Worm (Caenorhabditis elegans) whole organism, L1 larva: ENCODE data around the gene srbc-23.
A peak's percentile ranks its signal among the peaks of the same experiment; 100 is the strongest.

Source experiments
- blmp-1 ChIP-seq: fragments of 150-350 bp; optimal IDR thresholded peaks from 2 replicates; lab custom pipeline; 2014; ENCODE audit warnings: missing biosample characterization, missing genetic modification characterization
- ceh-63 ChIP-seq: fragments of 200-800 bp; sonication (Bioruptor generic); optimal IDR thresholded peaks from 2 replicates; lab custom pipeline; 2018; ENCODE audit warnings: mild to moderate bottlenecking, missing genetic modification characterization, missing compliant biosample characterization
- ceh-82 ChIP-seq, 3 experiments: fragments of 150-350 bp in 1 of 3; sonication (generic microtip) in 2 of 3; optimal IDR thresholded peaks; 2 replicates each; lab custom pipeline; 2014 to 2017; ENCODE audit warnings: missing biosample characterization in 3 of 3, missing genetic modification characterization in 3 of 3
- ces-1 ChIP-seq: fragments of 150-350 bp; optimal IDR thresholded peaks from 2 replicates; lab custom pipeline; 2014; ENCODE audit warnings: missing biosample characterization, missing genetic modification reagents, missing genetic modification characterization
- dpl-1 ChIP-seq, 3 experiments: fragments of 150-350 bp in 2 of 3; sonication (generic microtip) in 1 of 3; optimal IDR thresholded peaks; 2 replicates each; lab custom pipeline; 2014 to 2017; ENCODE audit warnings: missing biosample characterization in 3 of 3, missing genetic modification characterization in 3 of 3, missing genetic modification reagents in 3 of 3
- dsc-1 ChIP-seq: sonication (generic microtip); optimal IDR thresholded peaks from 2 replicates; lab custom pipeline; 2016; ENCODE audit warnings: mild to moderate bottlenecking, missing genetic modification characterization, missing compliant biosample characterization
- efl-1 ChIP-seq, 4 experiments: fragments of 150-350 bp; optimal IDR thresholded peaks in 3 of 4; peaks in 1 of 4; 1 replicate in 1 of 4; 2 replicates in 3 of 4; lab custom pipeline; 2014; ENCODE audit warnings: missing biosample characterization in 2 of 4, missing genetic modification characterization in 2 of 4, missing genetic modification reagents in 2 of 4
- efl-3 ChIP-seq: fragments of 200-800 bp; sonication (Bioruptor generic); optimal IDR thresholded peaks from 2 replicates; lab custom pipeline; 2018; ENCODE audit warnings: mild to moderate bottlenecking, missing genetic modification characterization, missing compliant biosample characterization
- egl-27 ChIP-seq, 2 experiments: fragments of 150-350 bp in 1 of 2; sonication (generic microtip); optimal IDR thresholded peaks; 3 replicates each; lab custom pipeline; 2017 to 2018; ENCODE audit warnings: missing biosample characterization in 2 of 2, missing genetic modification characterization in 2 of 2, missing genetic modification reagents in 2 of 2
- elt-2 ChIP-seq: sonication (generic microtip); optimal IDR thresholded peaks from 2 replicates; lab custom pipeline; 2016; ENCODE audit warnings: missing genetic modification characterization, mild to moderate bottlenecking, inconsistent platforms, missing compliant biosample characterization, missing genetic modification reagents
- elt-3 ChIP-seq, 6 experiments: fragments of 150-350 bp in 1 of 6; sonication (generic microtip); optimal IDR thresholded peaks; 2 replicates each; lab custom pipeline; 2017 to 2018; ENCODE audit warnings: missing biosample characterization in 6 of 6, missing genetic modification characterization in 6 of 6, inconsistent platforms in 1 of 6
- ets-5 ChIP-seq: fragments of 200-800 bp; sonication (Bioruptor generic); IDR thresholded peaks from 2 replicates; pipeline ENCODE4 v1.3.6; 2022; ENCODE audit warnings: missing genetic modification characterization, missing compliant biosample characterization
- fkh-4 ChIP-seq: sonication (generic microtip); optimal IDR thresholded peaks from 2 replicates; lab custom pipeline; 2016; ENCODE audit warnings: missing compliant biosample characterization, missing genetic modification characterization, borderline replicate concordance
- fkh-8 ChIP-seq: sonication (generic microtip); optimal IDR thresholded peaks from 2 replicates; lab custom pipeline; 2016; ENCODE audit warnings: mild to moderate bottlenecking, missing genetic modification characterization, missing compliant biosample characterization
- fos-1 ChIP-seq: fragments of 150-350 bp; optimal IDR thresholded peaks from 2 replicates; lab custom pipeline; 2014; ENCODE audit warnings: missing biosample characterization, missing genetic modification characterization
- hlh-17 ChIP-seq: fragments of 200-800 bp; sonication (Bioruptor generic); optimal IDR thresholded peaks from 2 replicates; lab custom pipeline; 2018; ENCODE audit warnings: missing genetic modification characterization, mild to moderate bottlenecking, missing compliant biosample characterization, moderate library complexity, borderline replicate concordance
- hlh-4 ChIP-seq: sonication (generic microtip); optimal IDR thresholded peaks from 2 replicates; lab custom pipeline; 2016; ENCODE audit warnings: mild to moderate bottlenecking, missing genetic modification characterization, missing compliant biosample characterization
- jun-1 ChIP-seq: fragments of 150-350 bp; optimal IDR thresholded peaks from 2 replicates; lab custom pipeline; 2014; ENCODE audit warnings: missing biosample characterization, missing genetic modification reagents, missing genetic modification characterization
- lin-13 ChIP-seq: fragments of 150-350 bp; optimal IDR thresholded peaks from 2 replicates; lab custom pipeline; 2014; ENCODE audit warnings: missing biosample characterization, missing genetic modification reagents, missing genetic modification characterization
- lin-14 ChIP-seq: fragments of 200-800 bp; sonication (Bioruptor generic); optimal IDR thresholded peaks from 2 replicates; lab custom pipeline; 2018; ENCODE audit warnings: mild to moderate bottlenecking, missing genetic modification characterization, moderate library complexity, missing compliant biosample characterization
- lin-15B ChIP-seq: fragments of 150-350 bp; sonication (generic microtip); optimal IDR thresholded peaks from 3 replicates; lab custom pipeline; 2014; ENCODE audit warnings: missing biosample characterization, missing genetic modification characterization
- lin-35 ChIP-seq, 2 experiments: fragments of 150-350 bp; optimal IDR thresholded peaks; 2 replicates each; lab custom pipeline; 2014; ENCODE audit warnings: missing biosample characterization in 2 of 2, missing genetic modification characterization in 2 of 2, missing genetic modification reagents in 2 of 2
- lsy-2 ChIP-seq, 2 experiments: fragments of 150-350 bp; optimal IDR thresholded peaks; 2 replicates each; lab custom pipeline; 2014; ENCODE audit warnings: missing biosample characterization in 2 of 2, missing genetic modification characterization in 2 of 2
- mep-1 ChIP-seq: fragments of 150-350 bp; optimal IDR thresholded peaks from 2 replicates; lab custom pipeline; 2014; ENCODE audit warnings: missing biosample characterization, missing genetic modification characterization
- nhr-12 ChIP-seq: sonication (generic microtip); optimal IDR thresholded peaks from 2 replicates; lab custom pipeline; 2017; ENCODE audit warnings: missing biosample characterization, missing genetic modification characterization
- nhr-20 ChIP-seq: sonication (generic microtip); optimal IDR thresholded peaks from 2 replicates; lab custom pipeline; 2016; ENCODE audit warnings: mild to moderate bottlenecking, missing genetic modification characterization, missing compliant biosample characterization
- nhr-237 ChIP-seq: fragments of 150-350 bp; optimal IDR thresholded peaks from 2 replicates; lab custom pipeline; 2014; ENCODE audit warnings: missing biosample characterization, missing genetic modification characterization
- nhr-71 ChIP-seq: sonication (generic microtip); optimal IDR thresholded peaks from 2 replicates; lab custom pipeline; 2016; ENCODE audit warnings: mild to moderate bottlenecking, missing genetic modification characterization, moderate library complexity, missing compliant biosample characterization
- nhr-76 ChIP-seq: sonication (generic microtip); optimal IDR thresholded peaks from 2 replicates; lab custom pipeline; 2017; ENCODE audit warnings: missing biosample characterization, missing genetic modification characterization
- nhr-85 ChIP-seq: sonication (generic microtip); peaks from one replicate; lab custom pipeline; 2016; ENCODE audit warnings: missing genetic modification characterization, inconsistent platforms, missing compliant biosample characterization
- nhr-90 ChIP-seq: sonication (generic microtip); optimal IDR thresholded peaks from 2 replicates; lab custom pipeline; 2016; ENCODE audit warnings: mild to moderate bottlenecking, missing genetic modification characterization, missing compliant biosample characterization; ENCODE audit not compliant: poor library complexity
- pag-3 ChIP-seq: sonication (generic microtip); optimal IDR thresholded peaks from 2 replicates; lab custom pipeline; 2017; ENCODE audit warnings: missing genetic modification characterization, mild to moderate bottlenecking, missing compliant biosample characterization, antibody characterized with exemption, borderline replicate concordance; ENCODE audit not compliant: insufficient read depth
- rnt-1 ChIP-seq: sonication (generic microtip); optimal IDR thresholded peaks from 2 replicates; lab custom pipeline; 2016; ENCODE audit warnings: mild to moderate bottlenecking, missing genetic modification characterization, moderate library complexity, missing compliant biosample characterization
- skn-1 ChIP-seq: fragments of 150-350 bp; optimal IDR thresholded peaks from 2 replicates; lab custom pipeline; 2014; ENCODE audit warnings: missing biosample characterization, missing genetic modification characterization
- snpc-4 ChIP-seq: fragments of 150-350 bp; optimal IDR thresholded peaks from 2 replicates; lab custom pipeline; 2014; ENCODE audit warnings: missing biosample characterization, missing genetic modification characterization
- snu-23 ChIP-seq: sonication (generic microtip); optimal IDR thresholded peaks from 2 replicates; lab custom pipeline; 2016; ENCODE audit warnings: missing genetic modification characterization, missing compliant biosample characterization
- tlp-1 ChIP-seq: fragments of 150-350 bp; optimal IDR thresholded peaks from 2 replicates; lab custom pipeline; 2014; ENCODE audit warnings: missing biosample characterization, missing genetic modification characterization
- unc-130 ChIP-seq: fragments of 150-350 bp; optimal IDR thresholded peaks from 2 replicates; lab custom pipeline; 2017; ENCODE audit warnings: missing biosample characterization, missing genetic modification characterization, inconsistent platforms
- unc-86 ChIP-seq: sonication (generic microtip); optimal IDR thresholded peaks from 2 replicates; lab custom pipeline; 2016; ENCODE audit warnings: missing genetic modification characterization, missing compliant biosample characterization
- unc-98 ChIP-seq: fragments of 200-800 bp; sonication (Bioruptor generic); IDR thresholded peaks from 2 replicates; pipeline ENCODE4 v1.3.6; 2022; ENCODE audit warnings: missing genetic modification characterization, missing compliant biosample characterization
- xbp-1 ChIP-seq: sonication (generic microtip); optimal IDR thresholded peaks from 2 replicates; lab custom pipeline; 2016; ENCODE audit warnings: missing genetic modification characterization, missing compliant biosample characterization
- zag-1 ChIP-seq: fragments of 150-350 bp; optimal IDR thresholded peaks from 2 replicates; lab custom pipeline; 2014; ENCODE audit warnings: missing biosample characterization, missing genetic modification characterization
- zip-4 ChIP-seq: fragments of 200-800 bp; sonication (Bioruptor generic); optimal IDR thresholded peaks from 2 replicates; lab custom pipeline; 2018; ENCODE audit warnings: mild to moderate bottlenecking, missing genetic modification characterization, moderate library complexity, missing compliant biosample characterization

srbc-23 gene

DNA sequence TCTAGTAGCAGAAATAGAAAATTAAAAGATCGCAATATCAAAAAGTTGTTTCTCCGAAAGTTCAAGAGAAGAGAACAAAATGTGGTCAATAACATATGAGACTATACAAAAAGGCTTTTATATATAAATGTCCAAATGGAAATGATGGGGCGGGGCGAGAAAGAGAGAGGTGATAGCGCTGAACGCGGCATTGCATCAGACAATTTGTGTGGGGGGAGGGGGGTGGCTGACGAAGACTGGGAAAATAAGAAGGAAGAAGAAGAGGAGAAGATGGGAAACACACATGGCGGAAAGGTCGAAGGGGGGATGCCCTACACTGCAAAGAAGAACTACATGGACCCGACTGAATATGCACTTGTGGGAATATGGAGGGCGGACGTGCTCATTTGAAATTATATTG, 18.1 kb upstream of the srbc-23 start:
- TF ChIP-seq dsc-1 (tag; lab: Kevin White, UChicago) (no peak), pag-3 (no peak), snu-23 (peak; percentile 7), efl-1 (optimal IDR thresholded peaks at IDR 0.05; lab: Kevin White, UChicago) (peak; percentile 4 to 17), efl-1 (GFP tag; optimal IDR thresholded peaks at IDR 0.05 in 1 of 2; lab: Kevin White, UChicago) (no peak), lin-35 (GFP tag; optimal IDR thresholded peaks at IDR 0.05; lab: Kevin White, UChicago) (no peak), mep-1 (tag; lab: Kevin White, UChicago) (peak; percentile 19), snpc-4 (tag; lab: Kevin White, UChicago) (no peak), nhr-71 (peak; percentile 31), blmp-1 (tag; lab: Kevin White, UChicago) (peak; percentile 48), jun-1 (tag; lab: Kevin White, UChicago) (peak; percentile 56), unc-130 (tag; lab: Kevin White, UChicago) (no peak), xbp-1 (tag; lab: Kevin White, UChicago) (no peak), lin-13 (GFP tag; lab: Kevin White, UChicago) (no peak), unc-98 (GFP tag; lab: Robert Waterston, UW) (no peak), nhr-20 (tag; lab: Kevin White, UChicago) (peak; percentile 1), skn-1 (tag; lab: Kevin White, UChicago) (peak; percentile 23), lsy-2 (tag; optimal IDR thresholded peaks at IDR 0.05; lab: Kevin White, UChicago) (peak in 1 of 2 experiments; percentile 44), fkh-4 (no peak), ces-1 (GFP tag; lab: Kevin White, UChicago) (no peak), egl-27 (tag; optimal IDR thresholded peaks at IDR 0.05; lab: Kevin White, UChicago) (no peak), fos-1 (tag; lab: Kevin White, UChicago) (no peak), unc-86 (tag; lab: Kevin White, UChicago) (no peak), nhr-237 (tag; lab: Kevin White, UChicago) (no peak), nhr-76 (tag; lab: Kevin White, UChicago) (no peak), tlp-1 (tag; lab: Kevin White, UChicago) (no peak), dpl-1 (GFP tag; optimal IDR thresholded peaks at IDR 0.05; lab: Kevin White, UChicago) (no peak), nhr-12 (tag; lab: Kevin White, UChicago) (no peak), lin-15B (tag; lab: Kevin White, UChicago) (no peak), zip-4 (GFP tag; lab: Kevin White, UChicago) (no peak), elt-3 (tag; optimal IDR thresholded peaks at IDR 0.05; lab: Kevin White, UChicago) (no peak), rnt-1 (peak; percentile 62), efl-3 (GFP tag; lab: Kevin White, UChicago) (no peak), nhr-90 (tag; lab: Kevin White, UChicago) (no peak), fkh-8 (tag; lab: Kevin White, UChicago) (peak; percentile 34), ceh-63 (GFP tag; lab: Kevin White, UChicago) (no peak), ets-5 (GFP tag; lab: Robert Waterston, UW) (no peak), zag-1 (tag; lab: Kevin White, UChicago) (no peak), hlh-17 (GFP tag; lab: Kevin White, UChicago) (no peak), lin-14 (GFP tag; lab: Kevin White, UChicago) (peak; percentile 98), ceh-82 (tag; optimal IDR thresholded peaks at IDR 0.05; lab: Kevin White, UChicago) (peak in 1 of 3 experiments; percentile 42), elt-2 (tag; lab: Kevin White, UChicago) (no peak), hlh-4 (no peak), nhr-85 (tag; lab: Kevin White, UChicago) (peak; percentile 72)
- TF ChIP-seq, all 84 proteins: peak for 14
